Fruit fly (Drosophila melanogaster): ENCODE results near the gene tth.

DNA sequence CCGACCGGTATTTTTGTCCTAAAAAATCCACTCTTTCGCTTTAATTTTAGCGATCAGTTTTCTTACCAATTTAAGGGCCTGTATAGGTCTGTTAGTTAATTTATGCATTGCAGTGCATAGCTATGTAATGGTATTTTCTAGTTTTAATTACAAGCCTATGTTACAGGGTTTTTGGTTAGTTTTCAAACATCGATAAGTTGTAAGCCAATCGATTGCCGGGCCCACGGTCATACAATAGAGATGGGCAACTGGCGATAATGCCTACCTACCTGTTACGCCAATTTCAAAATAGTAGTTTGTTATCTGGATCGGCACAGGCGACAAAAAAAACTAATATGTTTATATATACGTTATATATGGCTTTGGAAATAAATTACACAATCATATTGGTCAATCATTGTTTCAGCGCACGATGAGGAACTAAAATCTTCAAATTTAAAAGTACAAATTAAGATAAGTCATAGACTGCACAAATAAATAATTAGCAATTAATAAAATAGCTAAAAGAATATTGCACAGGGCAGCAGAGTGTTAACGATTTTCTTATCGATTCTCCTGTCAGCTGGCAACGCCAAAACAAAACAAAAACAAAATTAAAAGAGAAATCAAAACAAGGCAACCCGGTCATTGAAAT is at the start of gene tth, which contains the start of gene Tango2:
- TF ChIP-seq OdsH (GFP tag; optimal IDR thresholded peaks at IDR 0.05) (peak; percentile 87), dac (GFP tag; optimal IDR thresholded peaks at IDR 0.05) (no peak), Smox (GFP tag; optimal IDR thresholded peaks at IDR 0.05) (peak; percentile 90), CG6276 (GFP tag; optimal IDR thresholded peaks at IDR 0.05) (no peak), Sox14 (GFP tag; optimal IDR thresholded peaks at IDR 0.05) (peak; percentile 85), Eip75B (GFP tag; optimal IDR thresholded peaks at IDR 0.05) (peak; percentile 84), fd59A (GFP tag; optimal IDR thresholded peaks at IDR 0.05) (peak; percentile 68), CG6854 (GFP tag; optimal IDR thresholded peaks at IDR 0.05) (no peak), CG15336 (GFP tag; IDR thresholded peaks at IDR 0.05) (peak; percentile 87), Hr39 (GFP tag; optimal IDR thresholded peaks at IDR 0.05) (peak; percentile 88)

Measured in whole organism, prepupa.